Worm (Caenorhabditis elegans): Measurements from ENCODE around the gene nol-9.

Gene nol-9

DNA sequence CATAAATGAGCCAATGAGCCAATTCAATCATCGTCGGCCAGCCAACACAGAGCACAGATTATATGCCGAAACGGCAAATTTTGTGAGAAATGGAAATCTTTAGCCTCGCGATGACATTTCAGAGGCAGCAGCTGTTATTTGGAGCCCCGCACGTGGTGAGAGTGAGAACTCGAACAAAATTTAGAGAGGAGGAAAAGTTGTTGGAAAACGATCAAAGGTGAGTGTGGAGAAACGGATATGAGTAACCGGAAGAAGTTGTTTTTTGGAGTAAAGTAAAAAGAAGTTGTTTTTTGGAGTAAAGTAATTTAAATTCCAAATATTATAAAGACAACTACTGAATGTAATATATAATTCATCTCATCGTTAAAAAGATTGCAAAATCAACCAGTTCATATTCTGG, 23.6 kb upstream of the nol-9 start, which contains the start of gene Y62E10A.13:
Gene Y62E10A.13, minus strand, starts transcription at position 326 of the 400 bp plus-strand sequence.
- TF ChIP-seq nhr-129 (tag; optimal IDR thresholded peaks at IDR 0.05) = peak; percentile 40
- no peak for TF ChIP-seq alr-1 (tag; optimal IDR thresholded peaks at IDR 0.05)

DNA sequence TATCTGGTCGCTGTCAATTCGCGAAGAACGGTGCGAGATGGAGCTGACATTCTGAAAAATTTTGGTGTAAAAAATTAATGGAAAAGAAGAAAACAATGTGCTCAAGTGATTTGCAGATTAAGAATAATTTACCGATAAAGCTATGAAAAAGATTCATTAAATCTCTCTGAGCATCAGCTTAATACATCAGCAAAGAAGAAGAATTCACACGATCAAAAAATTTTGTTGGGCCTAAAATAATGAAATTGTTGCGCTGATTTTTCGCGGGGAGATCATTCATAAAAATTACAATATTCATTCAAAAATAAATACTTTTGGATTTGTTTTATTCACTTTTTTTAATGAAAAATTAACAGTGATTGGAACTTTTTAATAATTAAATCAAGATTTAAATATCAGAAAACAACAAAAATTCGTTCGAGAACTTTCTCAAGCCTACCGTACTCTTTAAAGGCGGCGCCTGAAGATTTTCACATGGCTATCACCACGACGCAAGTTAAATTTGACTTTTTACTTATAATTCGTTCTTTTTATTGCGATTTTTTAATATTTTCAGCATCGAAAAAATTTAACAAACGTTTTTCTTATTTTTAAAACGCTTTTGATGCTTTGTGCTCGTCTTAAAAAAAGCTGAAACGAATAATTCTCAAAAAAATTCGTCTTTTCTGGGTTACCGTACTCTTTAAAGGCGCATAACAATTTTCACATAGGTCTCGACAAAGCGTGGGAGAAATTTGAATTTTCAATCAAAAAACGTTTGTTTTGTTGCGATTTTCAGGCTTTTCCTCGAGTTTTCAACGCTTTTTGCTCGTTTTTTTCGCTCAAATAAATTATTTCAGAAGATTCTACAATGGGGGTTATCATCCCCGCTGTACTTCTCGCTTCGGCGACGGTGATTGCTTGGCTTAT, 21.6 kb upstream of the nol-9 start, which contains the start of the genes memi-2 and cyp-31A5:
Gene memi-2, minus strand, starts transcription at position 51 of the 909 bp plus-strand sequence.
Gene cyp-31A5, plus strand, starts transcription at position 834 of the 909 bp plus-strand sequence.
- TF ChIP-seq ZK546.5 (tag; optimal IDR thresholded peaks at IDR 0.05) (no peak), nhr-11 (tag; optimal IDR thresholded peaks at IDR 0.05) (no peak), mbf-1 (tag; optimal IDR thresholded peaks at IDR 0.05) (no peak), nhr-6 (tag; optimal IDR thresholded peaks at IDR 0.05) (no peak), elt-3 (tag; optimal IDR thresholded peaks at IDR 0.05) (no peak), blmp-1 (tag; optimal IDR thresholded peaks at IDR 0.05; ENCODE audit: insufficient read depth) (no peak), fos-1 (tag; optimal IDR thresholded peaks at IDR 0.05) (no peak), snpc-4 (tag; optimal IDR thresholded peaks at IDR 0.05) (no peak), nhr-25 (tag; optimal IDR thresholded peaks at IDR 0.05) (no peak), ceh-16 (tag; optimal IDR thresholded peaks at IDR 0.05) (no peak), ama-1 (optimal IDR thresholded peaks at IDR 0.05) (no peak), unc-62 (GFP tag; optimal IDR thresholded peaks at IDR 0.05) (no peak)

DNA sequence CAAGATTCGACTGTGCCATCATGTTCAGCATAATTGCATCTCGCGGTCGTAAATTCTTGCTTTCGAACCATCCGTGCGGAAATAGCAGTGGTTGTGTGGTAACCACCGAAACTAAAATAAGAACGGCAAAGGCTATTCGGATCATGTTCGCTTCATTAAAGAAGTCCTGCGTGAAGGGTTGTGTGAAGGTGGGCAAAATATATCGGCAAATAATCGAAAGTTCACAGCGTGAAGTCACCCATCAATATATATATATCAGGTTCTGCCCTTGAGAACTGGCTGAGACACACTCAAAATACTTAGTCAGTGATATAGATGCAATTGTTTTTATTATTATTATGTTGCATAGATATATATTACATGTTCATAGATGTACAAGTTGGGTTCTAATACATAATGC, 14.3 kb upstream of the nol-9 start, which contains the start of gene Y62E10A.19:
Gene Y62E10A.19, minus strand, starts transcription at position 289 of the 400 bp plus-strand sequence.
- TF ChIP-seq nhr-21 (tag; optimal IDR thresholded peaks at IDR 0.05) (no peak), blmp-1 (tag; optimal IDR thresholded peaks at IDR 0.05; ENCODE audit: insufficient read depth) (peak; percentile 32)

DNA sequence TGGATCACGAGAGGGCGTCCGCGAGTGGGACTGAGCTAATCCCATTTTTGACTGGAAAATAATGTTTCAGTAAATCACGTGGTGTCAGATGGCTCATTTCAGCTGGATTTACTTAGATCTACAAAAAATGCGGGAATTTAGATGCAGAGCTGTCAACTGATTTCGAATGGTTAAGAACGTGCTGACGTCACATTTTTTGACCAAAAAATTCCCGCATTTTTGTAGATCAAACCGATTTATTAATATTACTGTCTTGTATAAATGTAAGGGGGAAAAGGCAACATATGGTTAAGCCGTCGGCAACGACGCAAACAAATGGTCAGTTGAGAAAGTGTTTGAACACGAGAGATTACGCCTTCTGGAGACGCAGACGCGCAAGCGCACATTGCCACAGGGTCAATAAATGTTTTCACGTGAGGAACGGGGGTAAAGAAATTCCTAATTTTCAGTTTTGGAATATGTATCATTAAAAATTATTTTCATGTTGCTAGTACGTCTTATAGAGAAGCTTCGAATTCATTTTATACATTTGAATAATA, 9.4 kb upstream of the nol-9 start, which contains the start of gene gcl-1:
Gene gcl-1, minus strand, starts transcription at position 51 of the 539 bp plus-strand sequence.
- peak; percentile 0 for TF ChIP-seq F13H6.1 (tag; optimal IDR thresholded peaks at IDR 0.05)
- TF ChIP-seq nhr-129 (tag; optimal IDR thresholded peaks at IDR 0.05) = peak; percentile 64
- TF ChIP-seq Y55F3AM.14 (GFP tag; optimal IDR thresholded peaks at IDR 0.05) = no peak
- TF ChIP-seq C34F6.9 (tag; optimal IDR thresholded peaks at IDR 0.05) = peak; percentile 53
- TF ChIP-seq unc-55 (GFP tag; optimal IDR thresholded peaks at IDR 0.05) = peak; percentile 15
- TF ChIP-seq nhr-23 (tag; optimal IDR thresholded peaks at IDR 0.05) = no peak
- TF ChIP-seq ceh-16 (tag; optimal IDR thresholded peaks at IDR 0.05) = no peak
- no peak for TF ChIP-seq fos-1 (tag; optimal IDR thresholded peaks at IDR 0.05)
- no peak for TF ChIP-seq elt-1 (tag; optimal IDR thresholded peaks at IDR 0.05)

DNA sequence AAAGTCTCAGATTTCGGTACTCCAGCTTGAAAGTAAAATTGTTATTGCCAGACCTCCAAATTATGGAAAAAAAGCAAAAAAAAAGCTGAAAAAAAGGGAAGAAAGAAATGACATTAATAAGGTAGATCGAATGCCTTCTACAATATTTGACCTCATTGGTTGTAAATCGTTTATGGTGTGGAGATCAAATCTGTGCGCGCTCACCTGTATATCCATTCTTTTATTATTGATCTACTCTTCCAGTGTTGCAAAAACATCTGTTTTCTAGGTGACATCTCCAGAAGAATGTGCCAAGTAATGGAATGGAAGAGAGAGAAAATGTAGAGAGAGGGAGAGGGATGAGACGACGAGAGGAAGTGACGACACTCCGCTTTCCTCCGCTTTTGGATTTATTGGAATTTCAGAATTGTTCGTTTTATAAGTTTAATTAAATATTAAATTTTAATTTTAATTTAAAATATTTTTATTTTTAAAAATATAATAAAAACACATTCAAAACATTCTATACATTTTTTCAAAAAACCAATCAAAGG, 6.5 kb upstream of the nol-9 start, which contains the start of the genes pik-1 and aptf-2:
Gene pik-1, plus strand, starts transcription at position 303 of the 533 bp plus-strand sequence.
Gene aptf-2, minus strand, starts transcription at position 313 of the 533 bp plus-strand sequence.
- TF ChIP-seq C34F6.9 (tag; optimal IDR thresholded peaks at IDR 0.05) (peak; percentile 16), unc-39 (tag; optimal IDR thresholded peaks at IDR 0.05) (no peak), ztf-1 (GFP tag; conservative IDR thresholded peaks at IDR 0.05) (no peak), gmeb-1 (tag; optimal IDR thresholded peaks at IDR 0.05) (no peak), nhr-129 (tag; optimal IDR thresholded peaks at IDR 0.05) (peak; percentile 65), unc-55 (GFP tag; optimal IDR thresholded peaks at IDR 0.05) (peak; percentile 38)

DNA sequence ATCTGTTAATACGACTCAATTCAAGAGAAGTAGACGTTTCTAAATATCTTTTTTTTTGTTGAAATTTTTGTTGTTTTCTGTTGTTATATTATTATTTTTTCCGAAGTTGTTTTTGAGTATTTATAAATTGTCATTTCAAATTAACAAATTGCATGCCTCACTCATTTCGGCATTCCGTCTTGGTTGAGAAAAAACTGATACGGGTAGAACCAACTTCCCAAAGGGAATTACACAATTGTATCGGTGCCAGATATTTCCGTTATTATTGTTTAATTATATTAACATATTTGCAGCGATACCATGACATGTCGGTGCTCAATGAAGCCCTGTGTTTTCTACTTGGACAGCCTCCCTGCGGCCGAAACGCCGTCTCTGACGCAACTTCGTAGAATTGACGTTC, 6.9 kb downstream of the nol-9 start, which contains the start of gene K09B11.4:
Gene K09B11.4, plus strand, starts transcription at position 301 of the 400 bp plus-strand sequence.
- TF ChIP-seq nhr-21 (tag; optimal IDR thresholded peaks at IDR 0.05) = no peak
- no peak for TF ChIP-seq ceh-82 (tag; optimal IDR thresholded peaks at IDR 0.05)
- no peak for TF ChIP-seq nhr-129 (tag; optimal IDR thresholded peaks at IDR 0.05)
- TF ChIP-seq ZK546.5 (tag; optimal IDR thresholded peaks at IDR 0.05) = no peak
- TF ChIP-seq nhr-23 (tag; optimal IDR thresholded peaks at IDR 0.05) = no peak
- TF ChIP-seq Y55F3AM.14 (GFP tag; optimal IDR thresholded peaks at IDR 0.05) = no peak
- no peak for TF ChIP-seq F13H6.1 (tag; optimal IDR thresholded peaks at IDR 0.05)

DNA sequence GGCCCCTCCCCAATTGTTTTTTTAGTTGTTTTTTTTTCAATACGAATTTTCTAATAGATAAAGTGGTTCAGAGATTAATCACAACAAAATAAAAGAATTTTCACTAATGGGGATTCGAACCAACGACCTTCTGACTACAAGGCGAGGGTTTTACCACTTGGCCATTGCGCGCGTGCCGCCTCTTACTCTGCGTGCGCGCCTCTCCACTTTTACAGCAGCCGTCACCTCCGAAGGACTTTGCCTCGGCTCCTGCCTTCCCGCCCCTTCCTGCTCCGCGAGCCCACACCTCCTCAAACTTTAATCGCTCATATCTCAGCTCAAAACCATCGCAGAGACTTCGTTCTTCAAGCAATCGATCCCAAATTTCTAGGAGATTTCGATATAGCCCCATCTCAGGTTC, 7.8 kb downstream of the nol-9 start:
- TF ChIP-seq snpc-4 (tag; optimal IDR thresholded peaks at IDR 0.05) = peak; percentile 84
- TF ChIP-seq unc-55 (GFP tag; optimal IDR thresholded peaks at IDR 0.05) = peak; percentile 28
- TF ChIP-seq lin-13 (GFP tag; optimal IDR thresholded peaks at IDR 0.05) = peak; percentile 39
